Worm (Caenorhabditis elegans): ENCODE measurements around the gene rom-1.

ce11 chrIII:4870478-4870877, 36.5 kb upstream of the rom-1 start, which contains the start of gene gipc-1:
- TF ChIP-seq nhr-237 (tag; optimal IDR thresholded peaks at IDR 0.05), result no peak
- TF ChIP-seq elt-1 (tag; optimal IDR thresholded peaks at IDR 0.05; ENCODE audit: borderline replicate concordance, insufficient read depth), result no peak
- no peak for TF ChIP-seq lsy-2 (tag; optimal IDR thresholded peaks at IDR 0.05)

Measured in whole organism, mixed stage, embryonic.